Fruit fly (Drosophila melanogaster) whole organism, adult: Measurements from ENCODE around the gene eater.
A peak's percentile ranks its signal among the peaks of the same experiment; 100 is the strongest.

Experiments
- CG11617 ChIP-seq: fragments of 200-800 bp; sonication (Bioruptor generic); optimal IDR thresholded peaks from 2 replicates; lab custom pipeline; 2017; ENCODE audit warnings: mild to moderate bottlenecking, missing biosample characterization, missing genetic modification reagents, missing genetic modification characterization
- CG12768 ChIP-seq: fragments of 200-800 bp; sonication (Bioruptor generic); optimal IDR thresholded peaks from 2 replicates; lab custom pipeline; 2017; ENCODE audit warnings: missing biosample characterization, missing genetic modification characterization, mild to moderate bottlenecking, moderate library complexity, missing genetic modification reagents
- CG14711 ChIP-seq: fragments of 200-800 bp; sonication (Bioruptor generic); optimal IDR thresholded peaks from 2 replicates; lab custom pipeline; 2018; ENCODE audit warnings: missing biosample characterization, mild to moderate bottlenecking, missing genetic modification characterization, moderate library complexity
- CG1620 ChIP-seq: fragments of 200-800 bp; sonication (Bioruptor generic); optimal IDR thresholded peaks from 2 replicates; lab custom pipeline; 2016; ENCODE audit warnings: missing biosample characterization, missing genetic modification characterization
- CG33017 ChIP-seq: fragments of 200-800 bp; sonication (Bioruptor generic); optimal IDR thresholded peaks from 2 replicates; lab custom pipeline; 2018; ENCODE audit warnings: missing biosample characterization, mild to moderate bottlenecking, missing genetic modification characterization, moderate library complexity
- CG5204 ChIP-seq: fragments of 200-800 bp; sonication (Bioruptor generic); optimal IDR thresholded peaks from 2 replicates; lab custom pipeline; 2016; ENCODE audit warnings: missing biosample characterization, missing genetic modification characterization
- CG7045 ChIP-seq: fragments of 200-800 bp; sonication (Bioruptor generic); optimal IDR thresholded peaks from 2 replicates; lab custom pipeline; 2017; ENCODE audit warnings: missing biosample characterization, mild to moderate bottlenecking, missing genetic modification characterization
- CG7101 ChIP-seq: fragments of 200-800 bp; sonication (Bioruptor generic); optimal IDR thresholded peaks from 2 replicates; lab custom pipeline; 2018; ENCODE audit warnings: missing biosample characterization, mild to moderate bottlenecking, missing genetic modification characterization, moderate library complexity
- Clk ChIP-seq: fragments of 200-800 bp; sonication (Bioruptor generic); optimal IDR thresholded peaks from 2 replicates; lab custom pipeline; 2017; ENCODE audit warnings: missing biosample characterization, missing genetic modification characterization
- Crg-1 ChIP-seq: fragments of 200-800 bp; sonication (Bioruptor generic); optimal IDR thresholded peaks from 2 replicates; lab custom pipeline; 2016; ENCODE audit warnings: missing biosample characterization, missing genetic modification characterization
- Hr96 ChIP-seq: fragments of 200-800 bp; sonication (Bioruptor generic); optimal IDR thresholded peaks from 2 replicates; lab custom pipeline; 2016; ENCODE audit warnings: missing biosample characterization, missing genetic modification characterization
- Mnt ChIP-seq: fragments of 200-800 bp; sonication (Bioruptor generic); optimal IDR thresholded peaks from 2 replicates; lab custom pipeline; 2016; ENCODE audit warnings: missing biosample characterization, mild to moderate bottlenecking, missing genetic modification characterization
- bab1 ChIP-seq: fragments of 200-800 bp; sonication (Bioruptor generic); optimal IDR thresholded peaks from 3 replicates; lab custom pipeline; 2019; ENCODE audit warnings: missing biosample characterization, mild to moderate bottlenecking, missing genetic modification characterization, moderate library complexity
- cic ChIP-seq: fragments of 200-800 bp; sonication (Bioruptor generic); optimal IDR thresholded peaks from 2 replicates; lab custom pipeline; 2017; ENCODE audit warnings: missing biosample characterization, mild to moderate bottlenecking, missing genetic modification characterization, moderate library complexity
- cnc ChIP-seq, 2 experiments: fragments of >200 bp; optimal IDR thresholded peaks; 2 replicates each; lab custom pipeline; 2017
- kay ChIP-seq: fragments of 200-800 bp; sonication (Bioruptor generic); peaks from one replicate; lab custom pipeline; 2016; ENCODE audit warnings: missing biosample characterization, missing genetic modification characterization, borderline replicate concordance
- ovo ChIP-seq: fragments of 200-800 bp; sonication (Bioruptor generic); optimal IDR thresholded peaks from 2 replicates; lab custom pipeline; 2016; ENCODE audit warnings: missing biosample characterization, missing genetic modification characterization
- pad ChIP-seq: fragments of 200-800 bp; sonication (Bioruptor generic); optimal IDR thresholded peaks from 3 replicates; lab custom pipeline; 2017; ENCODE audit warnings: missing biosample characterization, missing genetic modification characterization, mild to moderate bottlenecking, moderate library complexity, missing genetic modification reagents
- tj ChIP-seq: fragments of 200-800 bp; sonication (Bioruptor generic); optimal IDR thresholded peaks from 3 replicates; lab custom pipeline; 2017; ENCODE audit warnings: missing biosample characterization, mild to moderate bottlenecking, missing genetic modification characterization, moderate library complexity
- toe ChIP-seq: fragments of 200-800 bp; sonication (Bioruptor generic); optimal IDR thresholded peaks from 2 replicates; lab custom pipeline; 2016; ENCODE audit warnings: missing biosample characterization, missing genetic modification characterization

eater gene

DNA sequence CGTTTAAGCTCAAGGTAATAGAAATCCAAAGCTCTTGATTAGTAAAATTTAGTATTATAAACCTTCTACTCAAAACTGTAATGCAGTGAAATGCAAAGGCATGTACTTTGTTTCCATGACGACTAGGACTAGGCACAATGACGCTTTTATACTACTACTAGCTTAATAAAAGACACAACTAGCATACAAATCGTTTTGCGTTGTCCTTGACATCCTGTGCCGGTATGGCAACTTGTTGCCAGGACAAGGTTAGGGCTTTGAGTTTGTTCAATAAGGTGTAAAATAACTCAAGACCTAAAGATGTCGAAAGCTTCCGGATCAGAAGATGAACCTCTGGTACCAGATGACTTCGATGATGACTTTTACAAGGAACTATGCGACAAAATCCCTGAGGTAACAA is 18.9 kb upstream of the eater start, which contains the start of gene CG5882:
TSS of gene CG5882 (plus strand) at position 301 of the 400 bp plus-strand sequence.
- TF ChIP-seq pad (GFP tag; lab: Kevin White, UChicago) (no peak), bab1 (no peak), CG7101 (no peak), CG11617 (GFP tag; lab: Kevin White, UChicago) (no peak)

DNA sequence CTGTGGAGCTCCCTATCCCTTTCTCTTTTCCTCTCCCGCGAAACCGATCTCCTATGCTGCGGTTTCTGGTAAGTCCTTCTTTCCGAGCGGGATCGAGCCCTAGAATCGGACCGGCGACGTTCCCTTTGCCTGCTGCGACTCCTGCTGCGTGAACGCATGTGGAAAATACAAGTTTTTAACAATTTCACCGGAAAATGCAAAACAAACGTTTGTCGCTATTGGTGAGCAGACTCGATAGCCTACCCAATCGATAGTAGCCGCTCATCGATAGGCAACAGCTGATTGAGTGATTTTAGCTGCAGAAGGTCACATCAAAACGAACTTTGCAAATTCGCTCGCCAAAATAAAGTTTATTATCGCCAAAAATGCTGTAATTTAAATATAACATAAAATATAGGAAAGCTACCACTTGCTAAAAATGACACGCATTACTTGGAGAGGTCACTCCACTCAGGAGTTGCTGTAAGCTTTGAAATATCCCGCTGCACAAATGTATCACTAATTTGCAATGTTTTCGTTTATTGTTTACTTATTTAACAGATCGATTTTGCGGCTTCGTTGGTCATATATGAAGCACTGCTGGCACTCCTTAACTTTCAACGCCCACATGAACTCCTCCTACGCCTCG is 17.1 kb upstream of the eater start, which contains the start of the genes CG6066 and CG5880:
TSS of gene CG6066 (minus strand) at position 243 of the 628 bp plus-strand sequence.
TSS of gene CG5880 (plus strand) at position 281 of the 628 bp plus-strand sequence.
- TF ChIP-seq CG11617 (GFP tag; lab: Kevin White, UChicago) (no peak), CG1620 (no peak)

DNA sequence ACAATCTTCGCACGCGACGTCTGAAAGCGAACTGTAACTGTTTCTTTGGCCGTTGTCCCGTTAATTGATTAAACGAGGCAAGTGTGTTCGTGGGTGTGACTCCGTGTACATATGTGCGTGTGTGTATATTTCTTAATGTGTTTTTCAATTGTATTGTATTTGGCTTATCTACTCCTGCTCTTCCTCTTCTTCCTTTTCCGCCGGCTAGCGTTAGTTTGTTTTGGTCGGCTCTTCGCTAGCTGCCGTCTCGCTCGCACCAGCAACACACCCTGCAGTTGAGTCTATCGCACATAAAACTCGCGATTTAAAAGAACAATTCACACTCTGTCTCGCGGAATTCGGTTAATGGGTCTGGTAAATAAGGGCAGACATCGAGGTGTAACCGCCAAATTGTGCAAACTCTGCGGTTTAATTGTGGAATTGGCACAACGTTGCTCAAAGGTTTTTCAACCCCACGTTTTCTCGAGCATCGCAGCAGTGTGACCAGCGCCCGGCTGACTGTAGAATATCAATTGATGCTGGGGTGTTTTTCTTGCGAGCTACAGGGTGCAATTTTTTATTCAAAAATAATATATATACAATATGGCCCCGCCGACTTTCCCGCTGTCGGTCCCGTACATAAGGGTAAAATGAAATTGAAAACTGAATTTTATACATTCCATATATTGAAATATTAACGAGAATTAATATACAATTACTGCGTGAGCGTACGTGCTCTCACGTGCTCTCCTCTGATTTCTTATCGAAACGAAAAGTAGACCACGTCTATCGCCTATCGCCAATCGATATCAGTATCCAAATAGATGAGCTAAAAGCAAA is 12.5 kb upstream of the eater start, which contains the start of the genes gb and CG5815:
TSS of gene gb (minus strand) at position 487 of the 819 bp plus-strand sequence.
TSS of gene CG5815 (plus strand) at position 783 of the 819 bp plus-strand sequence.
- TF ChIP-seq CG11617 (GFP tag; lab: Kevin White, UChicago) (peak; percentile 90), Mnt (GFP tag; lab: Kevin White, UChicago) (peak; percentile 90), CG12768 (GFP tag; lab: Kevin White, UChicago) (peak; percentile 90), CG7101 (peak; percentile 86), CG7045 (GFP tag; lab: Kevin White, UChicago) (peak; percentile 91), CG33017 (tag; lab: Kevin White, UChicago) (peak; percentile 85), cnc (optimal IDR thresholded peaks at IDR 0.05; lab: Kevin White, UChicago) (no peak), toe (GFP tag; lab: Kevin White, UChicago) (peak; percentile 93), cic (GFP tag; lab: Kevin White, UChicago) (peak; percentile 96), Clk (GFP tag; lab: Kevin White, UChicago) (peak; percentile 83), Crg-1 (GFP tag; lab: Kevin White, UChicago) (peak; percentile 83), CG14711 (tag; lab: Kevin White, UChicago) (peak; percentile 85), kay (GFP tag; lab: Kevin White, UChicago) (no peak), tj (GFP tag; lab: Kevin White, UChicago) (peak; percentile 86), bab1 (peak; percentile 92), CG1620 (peak; percentile 91), pad (GFP tag; lab: Kevin White, UChicago) (peak; percentile 76), CG5204 (GFP tag; lab: Kevin White, UChicago) (peak; percentile 88), ovo (GFP tag; lab: Kevin White, UChicago) (peak; percentile 81), Hr96 (GFP tag; lab: Kevin White, UChicago) (peak; percentile 84)

DNA sequence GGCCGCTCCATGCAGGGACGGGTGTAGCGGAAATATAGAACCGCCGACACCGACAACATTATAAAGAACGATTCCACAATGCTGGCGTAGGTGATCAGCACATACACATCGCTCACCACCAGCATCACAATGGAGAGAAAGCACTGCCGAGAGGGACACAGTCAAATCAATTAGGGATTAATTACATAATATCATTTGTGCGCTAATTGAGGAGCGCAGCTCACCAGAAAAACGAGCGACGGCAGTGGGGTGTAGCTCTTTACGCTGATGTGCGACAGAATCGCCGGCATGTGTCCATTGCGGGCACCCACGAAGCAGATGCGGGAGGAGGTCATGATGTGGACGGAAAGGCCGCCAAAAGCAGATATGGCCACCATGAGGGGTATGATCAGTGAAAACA is 10.0 kb upstream of the eater start:
- TF ChIP-seq cnc (optimal IDR thresholded peaks at IDR 0.05; lab: Kevin White, UChicago) (no peak), kay (GFP tag; lab: Kevin White, UChicago) (no peak), CG11617 (GFP tag; lab: Kevin White, UChicago) (no peak), tj (GFP tag; lab: Kevin White, UChicago) (no peak), Hr96 (GFP tag; lab: Kevin White, UChicago) (no peak), Clk (GFP tag; lab: Kevin White, UChicago) (no peak), CG1620 (no peak)

DNA sequence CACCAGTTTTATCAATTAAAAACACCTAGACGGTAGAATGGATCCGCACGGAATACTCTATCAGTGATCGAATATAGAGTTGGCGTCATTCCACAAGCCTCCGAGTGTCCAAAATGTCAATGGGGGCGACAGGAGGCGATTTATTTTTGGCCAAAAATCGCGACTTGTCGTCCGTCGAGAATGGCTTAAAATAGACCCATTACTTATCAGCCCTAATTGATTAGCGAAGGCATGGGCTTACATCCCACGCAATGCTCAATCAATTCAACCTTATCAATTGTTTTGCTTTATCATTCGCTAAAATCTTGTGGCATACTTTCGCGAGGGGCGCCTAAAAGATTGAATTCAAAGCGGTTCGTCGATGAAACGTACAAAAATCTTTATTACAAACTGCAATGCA is 8.6 kb upstream of the eater start:
- TF ChIP-seq Mnt (GFP tag; lab: Kevin White, UChicago) (no peak), Clk (GFP tag; lab: Kevin White, UChicago) (no peak), CG12768 (GFP tag; lab: Kevin White, UChicago) (no peak), Hr96 (GFP tag; lab: Kevin White, UChicago) (no peak), CG14711 (tag; lab: Kevin White, UChicago) (no peak), cic (GFP tag; lab: Kevin White, UChicago) (no peak), Crg-1 (GFP tag; lab: Kevin White, UChicago) (no peak), CG33017 (tag; lab: Kevin White, UChicago) (no peak), kay (GFP tag; lab: Kevin White, UChicago) (no peak), CG7101 (no peak), CG5204 (GFP tag; lab: Kevin White, UChicago) (no peak), CG1620 (no peak), toe (GFP tag; lab: Kevin White, UChicago) (no peak), tj (GFP tag; lab: Kevin White, UChicago) (no peak)

DNA sequence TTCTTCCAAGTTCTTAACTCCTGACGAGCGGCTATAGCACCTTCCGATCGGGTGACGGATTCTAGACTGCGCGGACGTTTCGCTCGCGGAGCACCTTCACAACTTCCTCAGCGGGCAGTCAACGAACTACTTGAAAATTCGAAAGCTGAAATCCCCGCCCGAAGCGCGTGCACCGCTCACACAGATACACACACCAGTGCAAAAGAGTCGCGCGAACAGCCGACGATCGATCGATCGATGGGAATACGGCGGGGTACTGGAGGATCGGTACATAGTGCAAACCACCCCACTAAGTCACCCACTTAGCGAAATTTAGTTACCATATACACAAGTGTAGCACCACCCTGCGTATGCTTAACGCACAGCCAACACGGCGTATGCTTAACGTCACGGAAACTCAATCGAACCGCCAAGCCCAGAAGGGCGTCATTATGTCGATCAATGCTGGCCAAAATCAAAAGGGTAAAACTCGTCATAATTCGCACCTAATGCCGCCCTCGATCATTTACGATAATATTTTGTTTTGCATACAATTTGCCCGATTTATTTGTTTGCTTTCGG is 6.7 kb upstream of the eater start, which contains the start of gene CAH9:
TSS of gene CAH9 (minus strand) at position 51 of the 561 bp plus-strand sequence.
- TF ChIP-seq Mnt (GFP tag; lab: Kevin White, UChicago) (no peak), CG5204 (GFP tag; lab: Kevin White, UChicago) (no peak), Hr96 (GFP tag; lab: Kevin White, UChicago) (no peak), pad (GFP tag; lab: Kevin White, UChicago) (no peak), Crg-1 (GFP tag; lab: Kevin White, UChicago) (no peak), CG7045 (GFP tag; lab: Kevin White, UChicago) (no peak), CG14711 (tag; lab: Kevin White, UChicago) (no peak)
